Worm (Caenorhabditis elegans): ENCODE results near the gene lin-56.

The lin-56 gene

ce11 chrII:10479348-10479747 lies 29.5 kb downstream of the lin-56 start, which contains the start of gene clec-59:
clec-59 (minus strand) TSS chrII:10479448.
- TF ChIP-seq let-526 (GFP tag; IDR thresholded peaks at IDR 0.05), result no peak
- no peak for TF ChIP-seq chd-7 (tag; optimal IDR thresholded peaks at IDR 0.05)
- no peak for TF ChIP-seq cebp-1 (GFP tag; IDR thresholded peaks at IDR 0.05)
- no peak for TF ChIP-seq cebp-1 (tag; optimal IDR thresholded peaks at IDR 0.05)
- no peak for TF ChIP-seq lsl-1 (GFP tag; optimal IDR thresholded peaks at IDR 0.05)
- TF ChIP-seq hlh-12 (tag; optimal IDR thresholded peaks at IDR 0.05), result no peak
- TF ChIP-seq fkh-3 (tag; optimal IDR thresholded peaks at IDR 0.05), result no peak
- no peak for TF ChIP-seq rcor-1 (GFP tag; IDR thresholded peaks at IDR 0.05)
- TF ChIP-seq lag-1 (GFP tag; IDR thresholded peaks at IDR 0.05), result no peak
- no peak for TF ChIP-seq ceh-100 (GFP tag; IDR thresholded peaks at IDR 0.05)
- TF ChIP-seq ekl-4 (GFP tag; IDR thresholded peaks at IDR 0.05), result no peak
- TF ChIP-seq pha-4 (tag; optimal IDR thresholded peaks at IDR 0.05), result no peak
- no peak for TF ChIP-seq lin-26 (GFP tag; IDR thresholded peaks at IDR 0.05)
- no peak for TF ChIP-seq pbrm-1 (GFP tag; IDR thresholded peaks at IDR 0.05)
- TF ChIP-seq ceh-27 (GFP tag; optimal IDR thresholded peaks at IDR 0.05), result no peak
- no peak for TF ChIP-seq die-1 (tag; optimal IDR thresholded peaks at IDR 0.05)
- no peak for TF ChIP-seq ama-1 (optimal IDR thresholded peaks at IDR 0.05)
- TF ChIP-seq ama-1 (GFP tag; optimal IDR thresholded peaks at IDR 0.05), result no peak
- no peak for TF ChIP-seq ceh-91 (GFP tag; IDR thresholded peaks at IDR 0.05)
- TF ChIP-seq sptf-2 (GFP tag; optimal IDR thresholded peaks at IDR 0.05), result no peak
- no peak for TF ChIP-seq hsf-1 (GFP tag; IDR thresholded peaks at IDR 0.05)

ce11 chrII:10480043-10480442 lies 30.2 kb downstream of the lin-56 start:
- no peak for TF ChIP-seq bed-1 (GFP tag; IDR thresholded peaks at IDR 0.05)

- peak; percentile 6 for TF ChIP-seq nhr-80 (tag; optimal IDR thresholded peaks at IDR 0.05)
- 0 out of 2 replicates have a peak, but pooled peaks have one; percentile 49 for TF ChIP-seq cebp-1 (GFP tag; IDR thresholded peaks at IDR 0.05)
- TF ChIP-seq cebp-1 (tag; optimal IDR thresholded peaks at IDR 0.05), result no peak
- no peak for TF ChIP-seq F33H1.4 (GFP tag; IDR thresholded peaks at IDR 0.05)
Measured at ce11 chrII:10481824-10482556, 32.2 kb downstream of the lin-56 start, which contains the start of the genes clec-60 and ZK666.11. clec-60 (minus strand) TSS chrII:10481874. ZK666.11 (plus strand) TSS chrII:10482522.

ce11 chrII:10482899-10483298 lies 33.1 kb downstream of the lin-56 start:
- TF ChIP-seq nhr-80 (tag; optimal IDR thresholded peaks at IDR 0.05) (peak; percentile 10), ZK185.1 (tag; optimal IDR thresholded peaks at IDR 0.05; ENCODE audit: poor library complexity, severe bottlenecking) (no peak)

ce11 chrII:10483860-10484259 lies 34.1 kb downstream of the lin-56 start:
- TF ChIP-seq ccch-3 (GFP tag; optimal IDR thresholded peaks at IDR 0.05), result no peak
- no peak for TF ChIP-seq hsf-1 (GFP tag; IDR thresholded peaks at IDR 0.05)
- no peak for TF ChIP-seq F10E7.11 (tag; optimal IDR thresholded peaks at IDR 0.05)
- no peak for TF ChIP-seq xnd-1 (tag; optimal IDR thresholded peaks at IDR 0.05)
- no peak for TF ChIP-seq T26A5.8 (tag; optimal IDR thresholded peaks at IDR 0.05)
- TF ChIP-seq nhr-179 (tag; optimal IDR thresholded peaks at IDR 0.05), result no peak

- no peak for TF ChIP-seq mel-28 (tag; optimal IDR thresholded peaks at IDR 0.05; ENCODE audit: borderline replicate concordance)
- TF ChIP-seq nhr-80 (tag; optimal IDR thresholded peaks at IDR 0.05), result peak; percentile 18
Measured at ce11 chrII:10485640-10486039, 35.8 kb downstream of the lin-56 start.

Data from whole organism, young adult.